Worm (Caenorhabditis elegans) whole organism, mixed stage, embryonic: ENCODE results near the gene F14F9.8.

ENCODE experiments used
- M03D4.4 ChIP-seq: sonication (generic microtip); optimal IDR thresholded peaks from 2 replicates; lab custom pipeline; 2017; ENCODE audit warnings: mild to moderate bottlenecking, missing genetic modification characterization, missing compliant biosample characterization
- blmp-1 ChIP-seq: fragments of 150-350 bp; optimal IDR thresholded peaks from 2 replicates; lab custom pipeline; 2014; ENCODE audit warnings: missing biosample characterization, missing genetic modification characterization
- ceh-39 ChIP-seq: fragments of 150-350 bp; optimal IDR thresholded peaks from 2 replicates; lab custom pipeline; 2014; ENCODE audit warnings: missing biosample characterization, missing genetic modification characterization
- ceh-43 ChIP-seq: fragments of 200-800 bp; sonication (Bioruptor generic); optimal IDR thresholded peaks from 2 replicates; lab custom pipeline; 2018; ENCODE audit warnings: mild to moderate bottlenecking, missing genetic modification characterization, moderate library complexity, missing compliant biosample characterization
- ceh-83 ChIP-seq: fragments of 200-800 bp; sonication (Bioruptor generic); optimal IDR thresholded peaks from 2 replicates; lab custom pipeline; 2018; ENCODE audit warnings: mild to moderate bottlenecking, missing genetic modification characterization, missing compliant biosample characterization
- ces-1 ChIP-seq: fragments of 150-350 bp; optimal IDR thresholded peaks from 2 replicates; lab custom pipeline; 2014; ENCODE audit warnings: missing biosample characterization, missing genetic modification reagents, missing genetic modification characterization
- cnd-1 ChIP-seq: fragments of 200-800 bp; sonication (Bioruptor generic); optimal IDR thresholded peaks from 2 replicates; lab custom pipeline; 2018; ENCODE audit warnings: mild to moderate bottlenecking, missing genetic modification characterization, missing compliant biosample characterization
- drap-1 ChIP-seq: fragments of 200-800 bp; sonication (Bioruptor generic); optimal IDR thresholded peaks from 3 replicates; lab custom pipeline; 2018; ENCODE audit warnings: mild to moderate bottlenecking, missing genetic modification characterization, missing compliant biosample characterization
- elt-3 ChIP-seq: fragments of 150-350 bp; optimal IDR thresholded peaks from 2 replicates; lab custom pipeline; 2014; ENCODE audit warnings: missing biosample characterization, missing genetic modification characterization
- flh-1 ChIP-seq: fragments of 200-800 bp; sonication (Bioruptor generic); optimal IDR thresholded peaks from 2 replicates; lab custom pipeline; 2018; ENCODE audit warnings: mild to moderate bottlenecking, missing genetic modification characterization, moderate library complexity, missing compliant biosample characterization
- hlh-1 ChIP-seq: fragments of 150-350 bp; optimal IDR thresholded peaks from 2 replicates; lab custom pipeline; 2014; ENCODE audit warnings: missing biosample characterization, missing genetic modification reagents, missing genetic modification characterization
- lin-13 ChIP-seq: fragments of 150-350 bp; optimal IDR thresholded peaks from 2 replicates; lab custom pipeline; 2014; ENCODE audit warnings: missing biosample characterization, missing genetic modification characterization
- lin-32 ChIP-seq: fragments of 200-800 bp; sonication (Bioruptor generic); optimal IDR thresholded peaks from 2 replicates; lab custom pipeline; 2018; ENCODE audit warnings: mild to moderate bottlenecking, missing genetic modification characterization, missing compliant biosample characterization
- lsy-2 ChIP-seq: fragments of 150-350 bp; optimal IDR thresholded peaks from 2 replicates; lab custom pipeline; 2014; ENCODE audit warnings: missing biosample characterization, missing genetic modification characterization
- mab-5 ChIP-seq: fragments of 150-350 bp; optimal IDR thresholded peaks from 2 replicates; lab custom pipeline; 2014; ENCODE audit warnings: missing biosample characterization, missing genetic modification characterization
- mep-1 ChIP-seq: fragments of 150-350 bp; optimal IDR thresholded peaks from 2 replicates; lab custom pipeline; 2017; ENCODE audit warnings: missing biosample characterization, missing genetic modification reagents, missing genetic modification characterization, inconsistent platforms
- mls-2 ChIP-seq: sonication (generic microtip); optimal IDR thresholded peaks from 2 replicates; lab custom pipeline; 2016; ENCODE audit warnings: mild to moderate bottlenecking, missing genetic modification characterization, moderate library complexity, missing compliant biosample characterization
- nhr-12 ChIP-seq: fragments of 150-350 bp; optimal IDR thresholded peaks from 2 replicates; lab custom pipeline; 2014; ENCODE audit warnings: missing biosample characterization, missing genetic modification characterization
- nhr-2 ChIP-seq: fragments of 150-350 bp; optimal IDR thresholded peaks from 2 replicates; lab custom pipeline; 2014; ENCODE audit warnings: missing biosample characterization, missing genetic modification characterization
- nhr-28 ChIP-seq: fragments of 150-350 bp; optimal IDR thresholded peaks from 2 replicates; lab custom pipeline; 2014; ENCODE audit warnings: missing biosample characterization, missing genetic modification characterization
- nhr-76 ChIP-seq: sonication (generic microtip); optimal IDR thresholded peaks from 2 replicates; lab custom pipeline; 2017; ENCODE audit warnings: missing biosample characterization, missing genetic modification characterization
- pha-4 ChIP-seq: fragments of 150-350 bp; optimal IDR thresholded peaks from 2 replicates; lab custom pipeline; 2018; ENCODE audit warnings: missing biosample characterization, missing genetic modification reagents, missing genetic modification characterization
- sem-2 ChIP-seq: fragments of 200-800 bp; sonication (Bioruptor generic); optimal IDR thresholded peaks from 2 replicates; lab custom pipeline; 2018; ENCODE audit warnings: mild to moderate bottlenecking, missing genetic modification characterization, missing compliant biosample characterization
- snpc-4 ChIP-seq: fragments of 150-350 bp; optimal IDR thresholded peaks from 2 replicates; lab custom pipeline; 2014; ENCODE audit warnings: missing biosample characterization, missing genetic modification characterization
- sptf-1 ChIP-seq: sonication (generic microtip); optimal IDR thresholded peaks from 2 replicates; lab custom pipeline; 2017; ENCODE audit warnings: mild to moderate bottlenecking, missing genetic modification characterization, moderate library complexity, missing compliant biosample characterization
- tbx-8 ChIP-seq: fragments of 200-800 bp; sonication (Bioruptor generic); optimal IDR thresholded peaks from 2 replicates; lab custom pipeline; 2018; ENCODE audit warnings: mild to moderate bottlenecking, missing genetic modification characterization, moderate library complexity, missing compliant biosample characterization
- unc-39 ChIP-seq: fragments of 150-350 bp; optimal IDR thresholded peaks from 2 replicates; lab custom pipeline; 2014; ENCODE audit warnings: missing biosample characterization, missing genetic modification characterization
- unc-62 ChIP-seq: fragments of 150-350 bp; optimal IDR thresholded peaks from 2 replicates; lab custom pipeline; 2014; ENCODE audit warnings: missing biosample characterization, missing genetic modification reagents, missing genetic modification characterization
- zip-8 ChIP-seq: fragments of 150-350 bp; optimal IDR thresholded peaks from 2 replicates; lab custom pipeline; 2014; ENCODE audit warnings: missing biosample characterization, missing genetic modification characterization

F14F9.8 gene

ce11 chrV:5130018-5130417, at the start of gene F14F9.8:
F14F9.8 (plus strand) TSS chrV:5130318.
- TF ChIP-seq unc-39 (tag; lab: Kevin White, UChicago) (no peak), ceh-43 (GFP tag; lab: Kevin White, UChicago) (no peak), nhr-28 (tag; lab: Kevin White, UChicago) (no peak), nhr-76 (no peak), nhr-2 (tag; lab: Kevin White, UChicago) (no peak), hlh-1 (tag; lab: Kevin White, UChicago) (no peak), snpc-4 (no peak), mab-5 (tag; lab: Kevin White, UChicago) (no peak), elt-3 (tag; lab: Kevin White, UChicago) (no peak)

- no peak for TF ChIP-seq mep-1 (tag; lab: Kevin White, UChicago)
- no peak for TF ChIP-seq sptf-1
- no peak for TF ChIP-seq flh-1 (GFP tag; lab: Kevin White, UChicago)
- TF ChIP-seq sem-2 = no peak
- TF ChIP-seq nhr-76 = no peak
- TF ChIP-seq elt-3 (tag; lab: Kevin White, UChicago) = peak; percentile 86
- TF ChIP-seq lin-13 (tag; lab: Kevin White, UChicago) = no peak
- no peak for TF ChIP-seq M03D4.4 (tag; lab: Kevin White, UChicago)
- no peak for TF ChIP-seq ceh-43 (GFP tag; lab: Kevin White, UChicago)
- TF ChIP-seq nhr-28 (tag; lab: Kevin White, UChicago) = no peak
- peak; percentile 1 for TF ChIP-seq zip-8 (tag; lab: Kevin White, UChicago)
- TF ChIP-seq ceh-83 (GFP tag; lab: Kevin White, UChicago) = no peak
- no peak for TF ChIP-seq drap-1 (GFP tag; lab: Kevin White, UChicago)
- no peak for TF ChIP-seq mab-5 (tag; lab: Kevin White, UChicago)
- TF ChIP-seq nhr-12 = no peak
- TF ChIP-seq unc-62 (GFP tag; lab: Kevin White, UChicago) = no peak
Observed at ce11 chrV:5080853-5081338, 49.2 kb upstream of the F14F9.8 start, which contains the start of gene Y58A7A.3. Y58A7A.3 (minus strand) TSS chrV:5080903.

DNA sequence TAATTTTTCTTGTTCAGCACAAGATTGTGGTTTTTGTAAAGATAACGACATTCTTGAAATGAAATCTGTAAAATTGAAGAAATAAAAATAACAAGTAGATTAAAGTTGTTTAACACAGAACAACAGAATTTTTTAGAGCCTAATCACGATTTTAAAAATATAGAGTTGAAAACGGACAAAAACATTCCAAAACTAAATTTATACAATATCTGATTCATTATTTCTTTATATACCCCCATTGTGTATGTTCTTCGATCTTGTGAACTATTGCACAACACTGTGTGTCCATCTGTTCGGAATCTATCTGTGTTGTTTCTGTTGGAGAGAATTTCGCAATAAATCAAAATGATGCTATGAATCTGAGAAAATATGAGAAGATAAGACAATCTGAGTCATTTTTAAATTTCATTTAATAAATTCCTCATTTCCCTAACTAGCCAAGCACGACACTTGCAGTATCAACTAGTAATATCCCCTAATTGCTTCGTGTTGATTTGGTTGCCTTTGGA, 45.1 kb upstream of the F14F9.8 start, which contains the start of gene Y58A7A.4:
Y58A7A.4 (minus strand) TSS at position 51 of the 509 bp plus-strand sequence.
- no peak for TF ChIP-seq nhr-2 (tag; lab: Kevin White, UChicago)
- TF ChIP-seq sptf-1 = no peak
- TF ChIP-seq pha-4 (tag; lab: Kevin White, UChicago) = no peak
- TF ChIP-seq elt-3 (tag; lab: Kevin White, UChicago) = no peak
- TF ChIP-seq mep-1 (tag; lab: Kevin White, UChicago) = no peak
- no peak for TF ChIP-seq lsy-2 (tag; lab: Kevin White, UChicago)
- TF ChIP-seq hlh-1 (tag; lab: Kevin White, UChicago) = no peak
- TF ChIP-seq cnd-1 (tag; lab: Kevin White, UChicago) = no peak
- TF ChIP-seq nhr-12 = no peak
- TF ChIP-seq lin-13 (tag; lab: Kevin White, UChicago) = no peak
- no peak for TF ChIP-seq unc-62 (GFP tag; lab: Kevin White, UChicago)

- TF ChIP-seq mls-2 (tag; lab: Kevin White, UChicago) (no peak), unc-62 (GFP tag; lab: Kevin White, UChicago) (no peak), M03D4.4 (tag; lab: Kevin White, UChicago) (no peak), zip-8 (tag; lab: Kevin White, UChicago) (peak; percentile 15), flh-1 (GFP tag; lab: Kevin White, UChicago) (no peak), lin-13 (tag; lab: Kevin White, UChicago) (no peak)
Observed at ce11 chrV:5086919-5087404, 43.2 kb upstream of the F14F9.8 start, which contains the start of gene Y58A7A.5. Y58A7A.5 (minus strand) TSS chrV:5086969.

DNA sequence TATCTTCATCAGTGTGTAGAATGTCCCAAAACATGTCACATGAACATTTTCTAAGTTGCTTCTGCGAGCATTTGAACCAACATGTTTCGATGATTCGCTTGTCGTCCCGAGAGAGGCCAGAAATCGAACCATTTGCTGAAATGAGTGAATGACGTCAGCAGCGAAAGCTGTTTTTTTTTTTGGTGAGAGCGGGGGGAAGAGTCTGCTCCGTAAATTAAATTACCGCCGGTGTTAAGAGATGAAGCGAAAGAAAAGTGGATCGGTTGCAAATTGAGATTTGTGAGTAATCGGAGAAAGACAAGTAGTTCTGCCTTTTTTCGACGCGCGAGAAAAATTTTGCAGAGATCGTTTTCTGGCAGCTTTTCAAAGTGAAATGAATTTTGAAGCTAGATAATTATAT, 41.8 kb upstream of the F14F9.8 start:
- TF ChIP-seq blmp-1 (tag; lab: Kevin White, UChicago) = no peak
- TF ChIP-seq mab-5 (tag; lab: Kevin White, UChicago) = no peak

DNA sequence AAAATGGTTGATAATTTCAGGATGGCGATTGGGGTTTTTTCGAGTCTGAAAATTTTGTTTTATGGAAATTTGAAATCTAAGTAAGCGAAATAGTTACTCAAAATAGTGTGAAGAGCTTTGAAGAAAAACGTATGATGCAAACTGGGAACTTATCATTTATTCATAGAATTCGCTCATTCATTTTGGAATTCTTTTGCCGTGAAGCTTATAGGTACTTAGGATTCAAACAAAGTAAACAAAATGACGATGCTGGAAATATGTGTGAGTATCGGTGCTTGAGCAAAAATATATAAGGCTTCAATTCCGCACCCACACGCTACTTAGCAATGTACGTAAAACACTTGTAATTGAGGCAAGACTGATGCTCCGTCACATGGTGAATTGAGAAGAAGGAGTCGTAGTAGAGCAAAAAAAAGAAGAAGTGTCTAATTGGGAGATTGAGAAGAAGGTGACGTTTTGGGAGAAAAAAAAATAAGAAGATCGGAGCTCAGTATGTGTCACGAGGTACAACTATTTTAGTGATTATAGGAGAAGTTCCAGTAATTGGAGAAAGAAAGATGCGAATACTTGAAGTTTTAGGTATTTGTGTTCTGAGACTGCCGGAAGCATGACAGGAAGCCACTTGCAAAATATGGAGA, 40.5 kb upstream of the F14F9.8 start, which contains the start of gene glb-32:
glb-32 (minus strand) TSS at position 51 of the 638 bp plus-strand sequence.
- TF ChIP-seq hlh-1 (tag; lab: Kevin White, UChicago) = no peak
- no peak for TF ChIP-seq lin-32 (GFP tag; lab: Kevin White, UChicago)
- TF ChIP-seq M03D4.4 (tag; lab: Kevin White, UChicago) = no peak
- TF ChIP-seq ces-1 (GFP tag; lab: Kevin White, UChicago) = no peak
- no peak for TF ChIP-seq nhr-12
- no peak for TF ChIP-seq nhr-28 (tag; lab: Kevin White, UChicago)
- no peak for TF ChIP-seq pha-4 (tag; lab: Kevin White, UChicago)
- no peak for TF ChIP-seq cnd-1 (tag; lab: Kevin White, UChicago)
- TF ChIP-seq elt-3 (tag; lab: Kevin White, UChicago) = no peak
- TF ChIP-seq nhr-76 = no peak
- TF ChIP-seq ceh-39 (tag; lab: Kevin White, UChicago) = no peak
- TF ChIP-seq tbx-8 (GFP tag; lab: Kevin White, UChicago) = no peak
- no peak for TF ChIP-seq zip-8 (tag; lab: Kevin White, UChicago)
